Worm (Caenorhabditis elegans): Measurements from ENCODE around the gene dsb-1.

Gene dsb-1

DNA sequence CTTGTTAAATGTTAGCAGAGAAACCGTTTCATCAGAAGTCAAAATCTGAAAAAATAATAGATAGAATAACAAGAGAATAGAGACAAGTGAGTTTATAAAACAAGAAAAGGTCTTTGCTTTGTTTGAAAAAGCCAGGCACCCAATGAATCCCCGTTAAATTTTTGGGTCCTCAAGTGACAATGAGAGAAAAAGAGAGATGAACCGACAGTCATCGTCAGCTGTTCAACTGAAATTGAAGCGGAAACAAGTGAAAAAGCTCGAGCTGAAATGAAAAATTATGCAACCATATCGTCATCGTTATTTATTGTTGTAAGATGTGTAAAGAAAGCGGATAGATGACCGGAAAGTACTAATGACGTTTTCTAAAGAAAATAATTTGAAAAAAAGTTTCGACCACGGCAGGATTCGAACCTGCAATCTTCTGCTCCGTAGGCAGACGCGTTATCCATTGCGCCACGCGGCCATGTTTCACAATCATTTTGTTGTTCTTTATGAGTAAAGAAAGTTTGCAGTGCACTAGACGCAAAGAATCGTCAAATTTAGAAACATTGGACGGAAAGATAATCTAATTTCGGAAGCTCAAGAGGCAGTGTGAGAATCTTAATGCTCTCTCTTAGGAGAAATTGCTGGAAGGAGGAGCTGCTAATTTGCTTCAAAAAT, 8.9 kb downstream of the dsb-1 start, which contains the start of gene F08G5.3 (continued):
- peak; percentile 45; the same call in 1 of the 2 replicates for TF ChIP-seq nhr-41 (GFP tag; IDR thresholded peaks at IDR 0.05)
- peak; percentile 46 for TF ChIP-seq dmd-6 (GFP tag; IDR thresholded peaks at IDR 0.05)
- peak; percentile 82; the same call in 1 of the 2 replicates for TF ChIP-seq D1046.2 (GFP tag; IDR thresholded peaks at IDR 0.05)
- TF ChIP-seq hlh-11 (tag; optimal IDR thresholded peaks at IDR 0.05) = peak; percentile 59
- TF ChIP-seq madf-5 (GFP tag; IDR thresholded peaks at IDR 0.05) = peak in 1 of 2 experiments; percentile 66; a peak in 1 of 4 replicates
- TF ChIP-seq spr-1 (tag; optimal IDR thresholded peaks at IDR 0.05) = no peak
- no peak for TF ChIP-seq nhr-42 (GFP tag; IDR thresholded peaks at IDR 0.05)
- no peak for TF ChIP-seq F44E2.7 (GFP tag; IDR thresholded peaks at IDR 0.05)
- peak; percentile 51 for TF ChIP-seq F49E8.2 (tag; optimal IDR thresholded peaks at IDR 0.05; ENCODE audit: borderline replicate concordance)
- peak; percentile 90 for TF ChIP-seq F26F4.8 (GFP tag; conservative IDR thresholded peaks at IDR 0.05)
- no peak for TF ChIP-seq zfp-2 (tag; optimal IDR thresholded peaks at IDR 0.05)
- no peak for TF ChIP-seq fos-1 (tag; optimal IDR thresholded peaks at IDR 0.05)
- no peak for TF ChIP-seq unc-62 (GFP tag; optimal IDR thresholded peaks at IDR 0.05 in 1 of 2)
- TF ChIP-seq unc-62 (tag; optimal IDR thresholded peaks at IDR 0.05) = no peak
- no peak for TF ChIP-seq ztf-11 (tag; optimal IDR thresholded peaks at IDR 0.05)
- TF ChIP-seq lin-15B (tag; optimal IDR thresholded peaks at IDR 0.05) = no peak
- peak; percentile 68 for TF ChIP-seq unc-130 (GFP tag; optimal IDR thresholded peaks at IDR 0.05)
- TF ChIP-seq ZK546.5 (tag; optimal IDR thresholded peaks at IDR 0.05) = no peak
- TF ChIP-seq attf-4 (tag; optimal IDR thresholded peaks at IDR 0.05) = no peak
- TF ChIP-seq T26A8.4 (GFP tag; IDR thresholded peaks at IDR 0.05) = peak; percentile 67
- TF ChIP-seq nhr-102 (tag; optimal IDR thresholded peaks at IDR 0.05) = peak; percentile 65
- TF ChIP-seq tra-1 (GFP tag; IDR thresholded peaks at IDR 0.05) = peak; percentile 78
- TF ChIP-seq nhr-25 (tag; optimal IDR thresholded peaks at IDR 0.05; ENCODE audit: borderline replicate concordance, insufficient read depth) = no peak
- TF ChIP-seq dmd-8 (GFP tag; IDR thresholded peaks at IDR 0.05) = peak; percentile 82
- peak; percentile 15 for TF ChIP-seq nhr-28 (tag; optimal IDR thresholded peaks at IDR 0.05)
- TF ChIP-seq lim-7 (GFP tag; IDR thresholded peaks at IDR 0.05) = peak; percentile 95
- TF ChIP-seq lin-38 (GFP tag; IDR thresholded peaks at IDR 0.05) = peak; percentile 82
- TF ChIP-seq F37D6.2 (tag; optimal IDR thresholded peaks at IDR 0.05) = no peak
- peak in 1 of 2 experiments; percentile 80 for TF ChIP-seq daf-16 (GFP tag; optimal IDR thresholded peaks at IDR 0.05)
- TF ChIP-seq daf-16 (tag; optimal IDR thresholded peaks at IDR 0.05) = peak; percentile 44
- peak; percentile 49 for TF ChIP-seq mep-1 (tag; optimal IDR thresholded peaks at IDR 0.05)
- TF ChIP-seq mes-2 (tag; optimal IDR thresholded peaks at IDR 0.05; ENCODE audit: poor library complexity, severe bottlenecking) = peak; percentile 73
- peak; percentile 25 for TF ChIP-seq Y5F2A.4 (GFP tag; optimal IDR thresholded peaks at IDR 0.05)
- TF ChIP-seq lin-29 (GFP tag; IDR thresholded peaks at IDR 0.05) = no peak
- TF ChIP-seq zag-1 (tag; optimal IDR thresholded peaks at IDR 0.05) = no peak
- TF ChIP-seq nhr-6 (tag; optimal IDR thresholded peaks at IDR 0.05) = peak; percentile 50
- TF ChIP-seq lsy-2 (tag; optimal IDR thresholded peaks at IDR 0.05) = peak in 1 of 2 experiments; percentile 58
- 0 out of 2 replicates have a peak, but pooled peaks have one; percentile 53 for TF ChIP-seq Y75B8A.6 (GFP tag; IDR thresholded peaks at IDR 0.05)
- TF ChIP-seq dmd-9 (GFP tag; IDR thresholded peaks at IDR 0.05) = peak; percentile 74; the same call in 1 of the 2 replicates
- TF ChIP-seq jun-1 (tag; optimal IDR thresholded peaks at IDR 0.05) = no peak
- TF ChIP-seq Y48G9A.11 (GFP tag; IDR thresholded peaks at IDR 0.05) = peak; percentile 86
- TF ChIP-seq duxl-1 (tag; optimal IDR thresholded peaks at IDR 0.05; ENCODE audit: poor library complexity) = peak; percentile 37
- no peak for TF ChIP-seq ces-1 (GFP tag; optimal IDR thresholded peaks at IDR 0.05)
- no peak for TF ChIP-seq skn-1 (tag; optimal IDR thresholded peaks at IDR 0.05)
- TF ChIP-seq ctbp-1 (GFP tag; IDR thresholded peaks at IDR 0.05) = peak; percentile 76
- TF ChIP-seq pqm-1 (tag; optimal IDR thresholded peaks at IDR 0.05) = no peak
- TF ChIP-seq Y105C5A.15 (GFP tag; IDR thresholded peaks at IDR 0.05) = peak; percentile 85; the same call in 1 of the 2 replicates
- TF ChIP-seq spr-3 (GFP tag; optimal IDR thresholded peaks at IDR 0.05) = peak; percentile 53
- no peak for TF ChIP-seq ceh-62 (tag; optimal IDR thresholded peaks at IDR 0.05)
- no peak for TF ChIP-seq tag-97 (GFP tag; IDR thresholded peaks at IDR 0.05)
- no peak for TF ChIP-seq mxl-3 (GFP tag; optimal IDR thresholded peaks at IDR 0.05)
